Worm (Caenorhabditis elegans) whole organism, L4 larva: ENCODE data around the gene srx-41.

Experiments used
- F44E2.7 ChIP-seq: fragments of 200-800 bp; sonication (Bioruptor generic); IDR thresholded peaks from 2 replicates; pipeline ENCODE4 v2.1.2; 2022; ENCODE audit warnings: missing genetic modification characterization, missing compliant biosample characterization
- T20F7.1 ChIP-seq: fragments of 200-800 bp; sonication (Bioruptor generic); optimal IDR thresholded peaks from 2 replicates; lab custom pipeline; 2018; ENCODE audit warnings: mild to moderate bottlenecking, missing genetic modification characterization, missing compliant biosample characterization
- Y48G9A.11 ChIP-seq: fragments of 200-800 bp; sonication (Bioruptor generic); IDR thresholded peaks from 2 replicates; pipeline ENCODE4 v1.3.6; 2022; ENCODE audit warnings: missing genetic modification reagents, missing genetic modification characterization, missing compliant biosample characterization
- Y5F2A.4 ChIP-seq: fragments of 200-800 bp; sonication (Bioruptor generic); optimal IDR thresholded peaks from 2 replicates; lab custom pipeline; 2018; ENCODE audit warnings: mild to moderate bottlenecking, missing genetic modification characterization, missing compliant biosample characterization
- ZK337.2 ChIP-seq: fragments of 200-800 bp; sonication (Bioruptor generic); IDR thresholded peaks from 2 replicates; pipeline ENCODE4 v1.3.6; 2022; ENCODE audit warnings: missing genetic modification reagents, missing genetic modification characterization, missing compliant biosample characterization
- ceh-44 ChIP-seq: fragments of 200-800 bp; sonication (Bioruptor generic); IDR thresholded peaks from 2 replicates; pipeline ENCODE4 v1.3.6; 2022; ENCODE audit warnings: missing genetic modification reagents, missing genetic modification characterization, missing compliant biosample characterization
- dpl-1 ChIP-seq: fragments of 150-350 bp; optimal IDR thresholded peaks from 2 replicates; lab custom pipeline; 2014; ENCODE audit warnings: missing biosample characterization, missing genetic modification reagents, missing genetic modification characterization
- egl-27 ChIP-seq: sonication (generic microtip); optimal IDR thresholded peaks from 3 replicates; lab custom pipeline; 2017; ENCODE audit warnings: missing biosample characterization, missing genetic modification reagents, missing genetic modification characterization
- fkh-10 ChIP-seq: fragments of 150-350 bp; optimal IDR thresholded peaks from 2 replicates; lab custom pipeline; 2014; ENCODE audit warnings: missing biosample characterization, missing genetic modification reagents, missing genetic modification characterization
- fos-1 ChIP-seq: fragments of 150-350 bp; optimal IDR thresholded peaks from 2 replicates; lab custom pipeline; 2014; ENCODE audit warnings: missing biosample characterization, missing genetic modification characterization
- lin-1 ChIP-seq: fragments of 200-800 bp; sonication (Bioruptor generic); IDR thresholded peaks from 2 replicates; pipeline ENCODE4 v1.3.6; 2022; ENCODE audit warnings: missing genetic modification reagents, missing genetic modification characterization, missing compliant biosample characterization
- lin-29 ChIP-seq: fragments of 200-800 bp; sonication (Bioruptor generic); IDR thresholded peaks from 2 replicates; pipeline ENCODE4 v1.3.6; 2022; ENCODE audit warnings: missing genetic modification reagents, missing genetic modification characterization, missing compliant biosample characterization
- lin-38 ChIP-seq: fragments of 200-800 bp; sonication (Bioruptor generic); IDR thresholded peaks from 2 replicates; pipeline ENCODE4 v1.3.6; 2022; ENCODE audit warnings: missing genetic modification reagents, missing genetic modification characterization, missing compliant biosample characterization
- mdt-29 ChIP-seq: fragments of 200-800 bp; sonication (Bioruptor generic); IDR thresholded peaks from 2 replicates; pipeline ENCODE4 v1.3.6; 2022; ENCODE audit warnings: missing genetic modification reagents, missing genetic modification characterization, missing compliant biosample characterization
- nhr-102 ChIP-seq: sonication (generic microtip); optimal IDR thresholded peaks from 2 replicates; lab custom pipeline; 2016; ENCODE audit warnings: mild to moderate bottlenecking, missing genetic modification characterization, moderate library complexity, missing compliant biosample characterization
- nhr-25 ChIP-seq: sonication (generic microtip); optimal IDR thresholded peaks from 2 replicates; lab custom pipeline; 2017; ENCODE audit warnings: missing genetic modification characterization, mild to moderate bottlenecking, missing compliant biosample characterization, antibody characterized with exemption, moderate library complexity, borderline replicate concordance; ENCODE audit not compliant: insufficient read depth
- nhr-42 ChIP-seq: fragments of 200-800 bp; sonication (Bioruptor generic); IDR thresholded peaks from 2 replicates; pipeline ENCODE4 v1.3.6; 2022; ENCODE audit warnings: missing genetic modification characterization, missing compliant biosample characterization
- nhr-48 ChIP-seq: sonication (generic microtip); optimal IDR thresholded peaks from 2 replicates; lab custom pipeline; 2016; ENCODE audit warnings: mild to moderate bottlenecking, missing genetic modification characterization, missing compliant biosample characterization
- nhr-76 ChIP-seq: fragments of 150-350 bp; optimal IDR thresholded peaks from 2 replicates; lab custom pipeline; 2014; ENCODE audit warnings: missing biosample characterization, missing genetic modification characterization
- saeg-2 ChIP-seq: fragments of 200-800 bp; sonication (Bioruptor generic); IDR thresholded peaks from 2 replicates; pipeline ENCODE4 v1.3.6; 2022; ENCODE audit warnings: missing genetic modification reagents, missing genetic modification characterization, missing compliant biosample characterization
- tra-1 ChIP-seq: fragments of 200-800 bp; sonication (Bioruptor generic); IDR thresholded peaks from 2 replicates; pipeline ENCODE4 v1.3.6; 2022; ENCODE audit warnings: missing genetic modification reagents, missing genetic modification characterization, missing compliant biosample characterization
- unc-130 ChIP-seq: sonication (generic microtip); optimal IDR thresholded peaks from 2 replicates; lab custom pipeline; 2016; ENCODE audit warnings: missing genetic modification reagents, missing genetic modification characterization, missing compliant biosample characterization
- vab-7 ChIP-seq: fragments of 200-800 bp; sonication (Bioruptor generic); IDR thresholded peaks from 2 replicates; pipeline ENCODE4 v1.3.6; 2022; ENCODE audit warnings: missing genetic modification reagents, missing genetic modification characterization, missing compliant biosample characterization
- zag-1 ChIP-seq: fragments of 150-350 bp; optimal IDR thresholded peaks from 2 replicates; lab custom pipeline; 2014; ENCODE audit warnings: missing biosample characterization, missing genetic modification characterization
- zip-11 ChIP-seq: fragments of 200-800 bp; sonication (Bioruptor generic); IDR thresholded peaks from 2 replicates; pipeline ENCODE4 v1.3.6; 2022; ENCODE audit warnings: missing genetic modification characterization, missing compliant biosample characterization

The srx-41 gene

ce11 chrV:3585011-3585410 lies 52.0 kb downstream of the srx-41 start (continued):
- TF ChIP-seq saeg-2 (GFP tag; lab: Robert Waterston, UW) (no peak), ceh-44 (GFP tag; lab: Robert Waterston, UW) (no peak), fkh-10 (no peak), Y48G9A.11 (peak; percentile 78), nhr-42 (no peak), unc-130 (GFP tag; lab: Kevin White, UChicago) (peak; percentile 54), zip-11 (GFP tag; lab: Robert Waterston, UW) (no peak), lin-1 (GFP tag; lab: Robert Waterston, UW) (no peak), ZK337.2 (GFP tag; lab: Robert Waterston, UW) (0 out of 2 replicates have a peak, but pooled peaks have one; percentile 14), F44E2.7 (GFP tag; lab: Robert Waterston, UW) (no peak), nhr-102 (peak; percentile 22), Y5F2A.4 (GFP tag; lab: Kevin White, UChicago) (no peak), zag-1 (tag; lab: Kevin White, UChicago) (no peak), dpl-1 (GFP tag; lab: Kevin White, UChicago) (no peak), T20F7.1 (no peak), tra-1 (GFP tag; lab: Robert Waterston, UW) (no peak), lin-38 (GFP tag; lab: Robert Waterston, UW) (peak; percentile 57), egl-27 (tag; lab: Kevin White, UChicago) (no peak), nhr-25 (no peak), vab-7 (GFP tag; lab: Robert Waterston, UW) (0 out of 2 replicates have a peak, but pooled peaks have one; percentile 14), nhr-48 (tag; lab: Kevin White, UChicago) (no peak), fos-1 (tag; lab: Kevin White, UChicago) (no peak), lin-29 (GFP tag; lab: Robert Waterston, UW) (no peak), nhr-76 (no peak), mdt-29 (GFP tag; lab: Robert Waterston, UW) (no peak)
